Worm (Caenorhabditis elegans): ENCODE results near the gene lurp-3.

- TF ChIP-seq T22C8.4 (GFP tag; IDR thresholded peaks at IDR 0.05) (no peak), flt-1 (GFP tag; IDR thresholded peaks at IDR 0.05) (no peak), cog-1 (tag; optimal IDR thresholded peaks at IDR 0.05) (no peak)
These were observed 17.9 kb downstream of the lurp-3 start, which contains the start of gene T10G3.1 for ce11 chrV:13473467-13473866.

All from whole organism, midembryonic.